Worm (Caenorhabditis elegans): ENCODE results near the gene his-41.

The his-41 gene

DNA sequence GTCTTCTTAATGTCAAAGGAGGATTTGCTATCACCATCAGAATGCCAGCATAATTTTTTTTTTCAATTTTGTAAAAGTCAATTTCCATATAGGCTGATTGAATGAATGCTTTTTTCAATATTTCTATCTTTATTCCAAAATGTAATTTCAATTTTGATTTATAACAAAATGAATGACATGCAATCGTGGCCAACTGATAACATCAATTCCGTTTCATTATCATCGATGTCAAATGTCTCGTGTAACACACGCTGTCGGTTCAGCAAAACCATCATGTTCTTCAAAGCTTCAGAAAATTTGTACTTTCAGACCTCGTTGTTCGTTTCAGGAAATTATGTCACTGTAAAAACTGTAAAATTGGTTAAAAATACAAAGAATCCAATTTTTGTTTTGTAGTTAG is 38.4 kb upstream of the his-41 start:
- TF ChIP-seq hlh-30 (tag; optimal IDR thresholded peaks at IDR 0.05; ENCODE audit: insufficient read depth) (peak; percentile 48), nhr-42 (GFP tag; IDR thresholded peaks at IDR 0.05) (no peak), hlh-11 (tag; optimal IDR thresholded peaks at IDR 0.05) (peak; percentile 23), nhr-41 (GFP tag; IDR thresholded peaks at IDR 0.05) (0 out of 2 replicates have a peak, but pooled peaks have one; percentile 41), dve-1 (tag; optimal IDR thresholded peaks at IDR 0.05; ENCODE audit: insufficient read depth) (peak; percentile 68), dmd-6 (GFP tag; IDR thresholded peaks at IDR 0.05) (peak; percentile 94), ceh-20 (GFP tag; IDR thresholded peaks at IDR 0.05) (peak; percentile 90), nhr-25 (tag; optimal IDR thresholded peaks at IDR 0.05; ENCODE audit: borderline replicate concordance, insufficient read depth) (no peak), daf-8 (GFP tag; IDR thresholded peaks at IDR 0.05) (no peak), nhr-28 (tag; optimal IDR thresholded peaks at IDR 0.05) (peak; percentile 79), saeg-2 (GFP tag; IDR thresholded peaks at IDR 0.05) (no peak), mdl-1 (tag; optimal IDR thresholded peaks at IDR 0.05) (peak in 1 of 2 experiments; percentile 37), php-3 (GFP tag; IDR thresholded peaks at IDR 0.05) (peak; percentile 96), F44E2.7 (GFP tag; IDR thresholded peaks at IDR 0.05) (no peak), mxl-3 (GFP tag; optimal IDR thresholded peaks at IDR 0.05) (peak; percentile 83), mep-1 (tag; optimal IDR thresholded peaks at IDR 0.05) (peak; percentile 15), daf-16 (GFP tag; optimal IDR thresholded peaks at IDR 0.05) (no peak), daf-16 (tag; optimal IDR thresholded peaks at IDR 0.05) (peak; percentile 25), sdz-12 (GFP tag; optimal IDR thresholded peaks at IDR 0.05) (no peak), aly-2 (tag; optimal IDR thresholded peaks at IDR 0.05) (no peak), pqm-1 (tag; optimal IDR thresholded peaks at IDR 0.05) (peak; percentile 71), zip-11 (GFP tag; IDR thresholded peaks at IDR 0.05) (no peak)

DNA sequence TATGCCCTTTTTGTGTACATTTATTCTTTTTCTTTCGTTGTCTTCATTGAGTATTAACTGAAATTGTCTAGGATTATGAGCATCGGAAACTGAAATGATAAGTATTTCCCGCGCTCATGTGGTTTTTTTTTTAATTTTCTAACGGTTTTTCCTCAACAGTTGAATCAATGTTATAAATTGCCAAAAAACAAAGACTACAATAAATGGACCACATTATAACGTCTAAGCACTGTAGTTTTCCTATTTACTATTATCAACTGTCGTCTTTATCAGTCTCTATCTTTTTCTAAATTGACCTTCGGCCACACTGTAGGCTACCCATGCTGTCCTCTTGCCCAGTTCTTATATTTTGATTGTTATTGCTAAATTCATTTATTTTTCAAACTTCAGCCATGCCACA is 37.6 kb upstream of the his-41 start, which contains the start of gene acs-14:
TSS of gene acs-14 (plus strand) at position 391 of the 400 bp plus-strand sequence.
- TF ChIP-seq hlh-11 (tag; optimal IDR thresholded peaks at IDR 0.05) (peak; percentile 16), php-3 (GFP tag; IDR thresholded peaks at IDR 0.05) (no peak), unc-39 (tag; optimal IDR thresholded peaks at IDR 0.05) (no peak), aha-1 (tag) (peak; percentile 74), dve-1 (tag; optimal IDR thresholded peaks at IDR 0.05; ENCODE audit: insufficient read depth) (peak; percentile 26), nhr-28 (tag; optimal IDR thresholded peaks at IDR 0.05) (peak; percentile 50), daf-16 (GFP tag; optimal IDR thresholded peaks at IDR 0.05) (no peak), daf-16 (tag; optimal IDR thresholded peaks at IDR 0.05) (peak; percentile 56), pqm-1 (tag; optimal IDR thresholded peaks at IDR 0.05) (peak; percentile 23), attf-4 (tag; optimal IDR thresholded peaks at IDR 0.05) (no peak), dmd-6 (GFP tag; IDR thresholded peaks at IDR 0.05) (peak; percentile 34; the same call in 1 of the 2 replicates)

DNA sequence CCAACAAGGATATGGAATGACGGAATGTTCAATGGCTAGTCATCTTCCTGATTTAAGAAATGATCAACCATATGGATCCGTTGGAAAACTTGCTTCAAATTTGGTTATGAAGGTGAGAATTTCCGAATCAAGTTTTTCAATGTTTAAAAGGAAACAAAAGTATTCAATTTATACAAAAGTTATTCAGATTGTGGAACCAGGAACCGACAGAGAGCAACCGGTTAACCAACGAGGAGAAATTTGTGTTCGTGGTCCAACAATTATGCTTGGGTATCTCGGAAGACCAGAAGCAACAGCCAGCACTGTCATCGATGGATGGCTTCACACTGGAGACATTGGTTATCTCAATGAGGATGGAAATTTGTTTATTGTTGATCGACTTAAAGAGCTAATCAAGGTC is 35.7 kb upstream of the his-41 start:
- TF ChIP-seq lir-3 (tag; optimal IDR thresholded peaks at IDR 0.05) (no peak), unc-62 (GFP tag; optimal IDR thresholded peaks at IDR 0.05 in 1 of 2) (peak in 1 of 2 experiments; percentile 32), unc-62 (tag; optimal IDR thresholded peaks at IDR 0.05) (no peak), aha-1 (tag) (peak; percentile 97), rbr-2 (tag; optimal IDR thresholded peaks at IDR 0.05) (no peak), dmd-9 (GFP tag; IDR thresholded peaks at IDR 0.05) (no peak), snpc-1.2 (GFP tag; IDR thresholded peaks at IDR 0.05) (no peak), hmg-1.1 (GFP tag; IDR thresholded peaks at IDR 0.05) (no peak), nhr-102 (tag; optimal IDR thresholded peaks at IDR 0.05) (no peak), zip-2 (tag; optimal IDR thresholded peaks at IDR 0.05) (no peak), mxl-3 (GFP tag; optimal IDR thresholded peaks at IDR 0.05) (no peak), ZK337.2 (GFP tag; IDR thresholded peaks at IDR 0.05) (no peak), Y48G9A.11 (GFP tag; IDR thresholded peaks at IDR 0.05) (no peak)

DNA sequence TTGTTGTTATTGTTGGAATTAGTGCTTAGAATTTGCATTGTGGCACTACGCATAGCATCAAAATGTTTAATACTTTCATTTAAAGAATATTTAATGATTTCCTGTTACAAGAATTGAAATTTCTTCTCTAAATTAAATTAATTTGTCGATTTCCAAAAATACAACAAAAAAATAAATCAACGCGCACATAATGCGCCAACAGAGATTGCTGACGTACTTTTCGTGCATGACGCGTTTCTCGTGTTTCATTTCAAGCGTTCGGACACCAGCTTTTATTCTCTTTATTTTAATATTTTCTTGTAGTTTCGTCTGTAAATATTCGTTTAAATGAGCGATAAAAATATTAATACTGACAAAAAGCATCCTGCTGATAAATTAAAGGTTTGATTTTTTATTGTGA is 31.7 kb upstream of the his-41 start, which contains the start of gene eif-2Bdelta:
TSS of gene eif-2Bdelta (plus strand) at position 235 of the 400 bp plus-strand sequence.
- TF ChIP-seq hlh-30 (tag; optimal IDR thresholded peaks at IDR 0.05; ENCODE audit: insufficient read depth) (peak; percentile 10), nhr-48 (tag; optimal IDR thresholded peaks at IDR 0.05) (peak; percentile 18), rbr-2 (tag; optimal IDR thresholded peaks at IDR 0.05) (peak; percentile 45), Y105C5A.15 (GFP tag; IDR thresholded peaks at IDR 0.05) (no peak), mep-1 (tag; optimal IDR thresholded peaks at IDR 0.05) (peak; percentile 36), hmg-1.1 (GFP tag; IDR thresholded peaks at IDR 0.05) (no peak), arid-1 (GFP tag; conservative IDR thresholded peaks at IDR 0.05) (0 out of 2 replicates have a peak, but pooled peaks have one; percentile 10), lsy-2 (tag; optimal IDR thresholded peaks at IDR 0.05) (peak in 1 of 2 experiments; percentile 66), lin-38 (GFP tag; IDR thresholded peaks at IDR 0.05) (peak; percentile 47), dve-1 (tag; optimal IDR thresholded peaks at IDR 0.05; ENCODE audit: insufficient read depth) (peak; percentile 47), dpl-1 (GFP tag; optimal IDR thresholded peaks at IDR 0.05) (peak; percentile 69), hif-1 (tag; optimal IDR thresholded peaks at IDR 0.05) (no peak), zfp-3 (GFP tag; conservative IDR thresholded peaks at IDR 0.05) (no peak), pha-4 (GFP tag; IDR thresholded peaks at IDR 0.05) (no peak), pha-4 (tag; optimal IDR thresholded peaks at IDR 0.05) (no peak)
